Worm (Caenorhabditis elegans): ENCODE results near the gene math-34.
"Not testable (repeated sequence)": the region's sequence is repeated elsewhere in the genome, so short reads cannot be mapped to it uniquely, and the experiment has no call there.

Gene math-34

ce11 chrII:1056844-1057243 is 28.1 kb downstream of the math-34 start (continued):
- TF ChIP-seq C16A3.4 (tag; optimal IDR thresholded peaks at IDR 0.05) (no peak), lin-14 (GFP tag; optimal IDR thresholded peaks at IDR 0.05) (peak; percentile 46), mef-2 (tag; optimal IDR thresholded peaks at IDR 0.05) (no peak), unc-130 (tag; optimal IDR thresholded peaks at IDR 0.05) (no peak), efl-1 (optimal IDR thresholded peaks at IDR 0.05) (no peak), efl-1 (GFP tag; optimal IDR thresholded peaks at IDR 0.05 in 1 of 2) (no peak), alr-1 (tag; optimal IDR thresholded peaks at IDR 0.05; ENCODE audit: borderline replicate concordance) (no peak), nhr-20 (tag; optimal IDR thresholded peaks at IDR 0.05) (peak; percentile 45), ces-1 (GFP tag; optimal IDR thresholded peaks at IDR 0.05) (no peak), mdl-1 (tag; optimal IDR thresholded peaks at IDR 0.05) (no peak), skn-1 (tag; optimal IDR thresholded peaks at IDR 0.05) (no peak), nhr-47 (tag; optimal IDR thresholded peaks at IDR 0.05) (no peak), nhr-90 (tag; optimal IDR thresholded peaks at IDR 0.05; ENCODE audit: poor library complexity) (peak; percentile 3), lsy-2 (tag; optimal IDR thresholded peaks at IDR 0.05) (no peak), sup-37 (GFP tag; optimal IDR thresholded peaks at IDR 0.05) (no peak), nhr-71 (tag; optimal IDR thresholded peaks at IDR 0.05) (peak; percentile 51), hlh-17 (GFP tag; optimal IDR thresholded peaks at IDR 0.05; ENCODE audit: borderline replicate concordance) (no peak), aha-1 (tag; optimal IDR thresholded peaks at IDR 0.05) (no peak)

ce11 chrII:1060702-1061101 is 31.9 kb downstream of the math-34 start, which contains the start of gene btb-10:
TSS of gene btb-10 (minus strand) at chrII:1060802.
- TF ChIP-seq nhr-20, sox-4, aha-1 (tag; optimal IDR thresholded peaks at IDR 0.05): not testable (repeated sequence)

- TF ChIP-seq swsn-7 (tag; optimal IDR thresholded peaks at IDR 0.05) = no peak
- TF ChIP-seq ceh-90 (tag; optimal IDR thresholded peaks at IDR 0.05) = no peak
- no peak for TF ChIP-seq zip-4 (GFP tag; optimal IDR thresholded peaks at IDR 0.05)
- no peak for TF ChIP-seq nhr-84 (tag; optimal IDR thresholded peaks at IDR 0.05)
- no peak for TF ChIP-seq egl-27 (tag; optimal IDR thresholded peaks at IDR 0.05)
- TF ChIP-seq ces-1 (GFP tag; optimal IDR thresholded peaks at IDR 0.05) = no peak
- no peak for TF ChIP-seq mdl-1 (tag; optimal IDR thresholded peaks at IDR 0.05)
Measured at ce11 chrII:1063926-1064325, 35.2 kb downstream of the math-34 start.

ce11 chrII:1066907-1067306 is 38.1 kb downstream of the math-34 start, which contains the start of gene K02E7.10:
TSS of gene K02E7.10 (minus strand) at chrII:1067007.
- no peak for TF ChIP-seq snu-23 (GFP tag; optimal IDR thresholded peaks at IDR 0.05)
- TF ChIP-seq ceh-8 (GFP tag; optimal IDR thresholded peaks at IDR 0.05) = no peak
- no peak for TF ChIP-seq nhr-85 (tag)
- TF ChIP-seq tlp-1 (tag; optimal IDR thresholded peaks at IDR 0.05) = no peak
- TF ChIP-seq blmp-1 (tag; optimal IDR thresholded peaks at IDR 0.05) = no peak
- no peak for TF ChIP-seq unc-30 (tag; optimal IDR thresholded peaks at IDR 0.05)
- TF ChIP-seq nhr-19 (GFP tag; conservative IDR thresholded peaks at IDR 0.05) = no peak
- TF ChIP-seq unc-130 (tag; optimal IDR thresholded peaks at IDR 0.05) = no peak
- no peak for TF ChIP-seq C16A3.4 (tag; optimal IDR thresholded peaks at IDR 0.05)
- TF ChIP-seq unc-98 (GFP tag; IDR thresholded peaks at IDR 0.05) = no peak
- no peak for TF ChIP-seq jun-1 (tag; optimal IDR thresholded peaks at IDR 0.05)
- no peak for TF ChIP-seq lin-14 (GFP tag; optimal IDR thresholded peaks at IDR 0.05)
- no peak for TF ChIP-seq dsc-1 (tag; optimal IDR thresholded peaks at IDR 0.05)
- TF ChIP-seq hlh-4 (tag; optimal IDR thresholded peaks at IDR 0.05) = no peak

ce11 chrII:1070875-1071274 is 42.1 kb downstream of the math-34 start, which contains the start of gene K02E7.12:
TSS of gene K02E7.12 (plus strand) at chrII:1071175.
- TF ChIP-seq mef-2 (tag; optimal IDR thresholded peaks at IDR 0.05) (no peak), hlh-17 (GFP tag; optimal IDR thresholded peaks at IDR 0.05; ENCODE audit: borderline replicate concordance) (no peak), alr-1 (tag; optimal IDR thresholded peaks at IDR 0.05; ENCODE audit: borderline replicate concordance) (no peak), C34B4.2 (tag; optimal IDR thresholded peaks at IDR 0.05) (no peak), aly-2 (tag; optimal IDR thresholded peaks at IDR 0.05) (no peak), unc-30 (tag; optimal IDR thresholded peaks at IDR 0.05) (no peak), snpc-4 (tag; optimal IDR thresholded peaks at IDR 0.05) (no peak), hpl-2 (GFP tag; optimal IDR thresholded peaks at IDR 0.05) (no peak), dpl-1 (GFP tag; optimal IDR thresholded peaks at IDR 0.05) (no peak), mep-1 (tag; optimal IDR thresholded peaks at IDR 0.05) (no peak), fkh-4 (tag; optimal IDR thresholded peaks at IDR 0.05; ENCODE audit: borderline replicate concordance) (no peak), ceh-82 (tag; optimal IDR thresholded peaks at IDR 0.05) (no peak), sptf-1 (tag; optimal IDR thresholded peaks at IDR 0.05) (no peak), pax-3 (tag; optimal IDR thresholded peaks at IDR 0.05) (no peak), ceh-63 (GFP tag; optimal IDR thresholded peaks at IDR 0.05) (no peak), ceh-88 (GFP tag; IDR thresholded peaks at IDR 0.05) (no peak), nhr-85 (tag) (no peak)

Measured in whole organism, L1 larva.